Fruit fly (Drosophila melanogaster): ENCODE results near the gene CG10591.
A peak's percentile ranks its signal among the peaks of the same experiment; 100 is the strongest.

Gene CG10591

dm6 chr3L:5621908-5622307, 22.4 kb upstream of the CG10591 start (continued):
- TF ChIP-seq Blimp-1 (GFP tag; optimal IDR thresholded peaks at IDR 0.05) (peak; percentile 100), zf30C (GFP tag; optimal IDR thresholded peaks at IDR 0.05) (no peak), CG10321 (GFP tag; IDR thresholded peaks at IDR 0.05) (no peak), bbx (GFP tag; IDR thresholded peaks at IDR 0.05; ENCODE audit: partially characterized antibody) (no peak), salm (tag; optimal IDR thresholded peaks at IDR 0.05) (no peak), fd102C (GFP tag; optimal IDR thresholded peaks at IDR 0.05) (no peak), Camta (GFP tag; optimal IDR thresholded peaks at IDR 0.05) (no peak), Max (GFP tag; optimal IDR thresholded peaks at IDR 0.05) (no peak), CG4404 (GFP tag; IDR thresholded peaks at IDR 0.05) (no peak), CG7839 (tag; optimal IDR thresholded peaks at IDR 0.05) (no peak), CG1529 (GFP tag; optimal IDR thresholded peaks at IDR 0.05) (no peak), lola (GFP tag; optimal IDR thresholded peaks at IDR 0.05) (no peak), CG12071 (GFP tag; optimal IDR thresholded peaks at IDR 0.05) (no peak), CkIIα-i1 (GFP tag; IDR thresholded peaks at IDR 0.05) (no peak), Asciz (GFP tag; optimal IDR thresholded peaks at IDR 0.05) (no peak), CG2199 (GFP tag; IDR thresholded peaks at IDR 0.05) (0 out of 3 replicates have a peak, but pooled peaks have one; percentile 32), vvl (GFP tag; IDR thresholded peaks at IDR 0.05) (peak; percentile 25; the same call in 1 of the 2 replicates), Dfd (GFP tag; optimal IDR thresholded peaks at IDR 0.05) (no peak), Sox102F (GFP tag; optimal IDR thresholded peaks at IDR 0.05) (no peak), so (GFP tag; IDR thresholded peaks at IDR 0.05) (no peak), pzg (GFP tag; optimal IDR thresholded peaks at IDR 0.05) (no peak), CG11696 (GFP tag; IDR thresholded peaks at IDR 0.05) (no peak), sens-2 (GFP tag; IDR thresholded peaks at IDR 0.05) (no peak), ATbp (GFP tag; optimal IDR thresholded peaks at IDR 0.05) (no peak), CG31365 (tag; optimal IDR thresholded peaks at IDR 0.05) (no peak), CG3726 (GFP tag; IDR thresholded peaks at IDR 0.05) (no peak), Hr51 (GFP tag; optimal IDR thresholded peaks at IDR 0.05) (no peak), fd3F (GFP tag; optimal IDR thresholded peaks at IDR 0.05) (no peak), CG13296 (GFP tag; optimal IDR thresholded peaks at IDR 0.05) (no peak), ranshi (GFP tag; IDR thresholded peaks at IDR 0.05) (no peak)

- no peak for TF ChIP-seq CG18764 (GFP tag; optimal IDR thresholded peaks at IDR 0.05)
- peak in 1 of 2 experiments; percentile 83 for TF ChIP-seq tll (GFP tag; optimal IDR thresholded peaks at IDR 0.05)
- TF ChIP-seq cad (GFP tag; optimal IDR thresholded peaks at IDR 0.05): peak; percentile 96
- TF ChIP-seq p53 (GFP tag; optimal IDR thresholded peaks at IDR 0.05): no peak
- no peak for TF ChIP-seq sima (GFP tag; optimal IDR thresholded peaks at IDR 0.05)
- peak; percentile 67 for TF ChIP-seq zen (tag; optimal IDR thresholded peaks at IDR 0.05)
- TF ChIP-seq ato (GFP tag; IDR thresholded peaks at IDR 0.05; ENCODE audit: partially characterized antibody): no peak
- no peak for TF ChIP-seq lilli (GFP tag; optimal IDR thresholded peaks at IDR 0.05)
- peak; percentile 47 for TF ChIP-seq Ets65A (GFP tag)
- no peak for TF ChIP-seq tap (tag; optimal IDR thresholded peaks at IDR 0.05)
- no peak for TF ChIP-seq tio (GFP tag; optimal IDR thresholded peaks at IDR 0.05)
- no peak for TF ChIP-seq Awh (GFP tag; IDR thresholded peaks at IDR 0.05)
- no peak for TF ChIP-seq Myb (GFP tag; optimal IDR thresholded peaks at IDR 0.05)
These were observed 22.0 kb upstream of the CG10591 start for dm6 chr3L:5621506-5621905.
